Fruit fly (Drosophila melanogaster): ENCODE results near the gene ArgRS.
A peak's percentile ranks its signal among the peaks of the same experiment; 100 is the strongest.

Gene ArgRS

dm6 chrX:15867863-15868262 is 23.9 kb upstream of the ArgRS start, which contains the start of gene Gapdh2 (continued):
- peak; percentile 98; the same call in 2 of the 3 replicates for TF ChIP-seq ken (GFP tag; IDR thresholded peaks at IDR 0.05)
- peak; percentile 98; the same call in 1 of the 2 replicates for TF ChIP-seq danr (GFP tag; IDR thresholded peaks at IDR 0.05)
- TF ChIP-seq CG1233 (GFP tag; optimal IDR thresholded peaks at IDR 0.05), result peak; percentile 99
- TF ChIP-seq Side (GFP tag; optimal IDR thresholded peaks at IDR 0.05), result peak; percentile 96
- peak; percentile 96 for TF ChIP-seq Hr3 (GFP tag; optimal IDR thresholded peaks at IDR 0.05)
- TF ChIP-seq CG31388 (GFP tag; optimal IDR thresholded peaks at IDR 0.05), result peak; percentile 96
- no peak for TF ChIP-seq CG7963 (GFP tag; IDR thresholded peaks at IDR 0.05; ENCODE audit: partially characterized antibody)
- peak; percentile 98 for TF ChIP-seq Dip3 (GFP tag; optimal IDR thresholded peaks at IDR 0.05)
- peak; percentile 100 for TF ChIP-seq CG17912 (GFP tag; optimal IDR thresholded peaks at IDR 0.05)
- peak; percentile 98; the same call in 2 of the 3 replicates for TF ChIP-seq CG11456 (GFP tag; IDR thresholded peaks at IDR 0.05)
- TF ChIP-seq Hr51 (GFP tag; optimal IDR thresholded peaks at IDR 0.05), result peak; percentile 95 to 100
- TF ChIP-seq pros (GFP tag; optimal IDR thresholded peaks at IDR 0.05), result peak; percentile 96
- peak; percentile 99 for TF ChIP-seq fd3F (GFP tag; optimal IDR thresholded peaks at IDR 0.05)
- TF ChIP-seq HLHmδ (GFP tag; optimal IDR thresholded peaks at IDR 0.05), result no peak
- TF ChIP-seq CG8290 (GFP tag; optimal IDR thresholded peaks at IDR 0.05), result peak; percentile 92
- TF ChIP-seq CG8290 (tag; optimal IDR thresholded peaks at IDR 0.05), result peak; percentile 81 to 98
- TF ChIP-seq al (GFP tag; IDR thresholded peaks at IDR 0.05), result peak; percentile 98
- no peak for TF ChIP-seq cad (GFP tag; optimal IDR thresholded peaks at IDR 0.05)
- TF ChIP-seq usp (GFP tag; optimal IDR thresholded peaks at IDR 0.05), result no peak
- TF ChIP-seq CG17829 (tag; optimal IDR thresholded peaks at IDR 0.05), result peak; percentile 99
- TF ChIP-seq CG15011 (GFP tag; optimal IDR thresholded peaks at IDR 0.05), result peak; percentile 99
- peak; percentile 91 for TF ChIP-seq CG10959 (GFP tag; IDR thresholded peaks at IDR 0.05)
- peak; percentile 91 for TF ChIP-seq Gug (GFP tag; IDR thresholded peaks at IDR 0.05)
- TF ChIP-seq CG8281 (tag; optimal IDR thresholded peaks at IDR 0.05), result peak; percentile 96
- TF ChIP-seq CG7271 (tag; optimal IDR thresholded peaks at IDR 0.05), result peak; percentile 94
- no peak; the same call in 1 of the 2 replicates for TF ChIP-seq dati (GFP tag; IDR thresholded peaks at IDR 0.05)
- peak; percentile 100 for TF ChIP-seq CG10147 (GFP tag; optimal IDR thresholded peaks at IDR 0.05)
- peak; percentile 97 for TF ChIP-seq Mad (GFP tag; optimal IDR thresholded peaks at IDR 0.05)
- TF ChIP-seq Six4 (GFP tag; optimal IDR thresholded peaks at IDR 0.05), result peak; percentile 98
- peak; percentile 96 for TF ChIP-seq CG31365 (tag; optimal IDR thresholded peaks at IDR 0.05)
- peak; percentile 99 for TF ChIP-seq gsb-n (tag; optimal IDR thresholded peaks at IDR 0.05)
- no peak for TF ChIP-seq Gsc (GFP tag; IDR thresholded peaks at IDR 0.05)
- TF ChIP-seq CG1529 (GFP tag; optimal IDR thresholded peaks at IDR 0.05), result peak; percentile 98
- TF ChIP-seq vnd (GFP tag; IDR thresholded peaks at IDR 0.05; ENCODE audit: partially characterized antibody), result no peak
- peak; percentile 99 for TF ChIP-seq cas (GFP tag; IDR thresholded peaks at IDR 0.05)
- no peak for TF ChIP-seq CG2129 (GFP tag; IDR thresholded peaks at IDR 0.05; ENCODE audit: partially characterized antibody)
- TF ChIP-seq CG15073 (GFP tag; optimal IDR thresholded peaks at IDR 0.05), result peak; percentile 84
- peak; percentile 99 for TF ChIP-seq CG14050 (GFP tag; IDR thresholded peaks at IDR 0.05)
- TF ChIP-seq CG16863 (GFP tag; optimal IDR thresholded peaks at IDR 0.05), result peak; percentile 95
- TF ChIP-seq chif (GFP tag; optimal IDR thresholded peaks at IDR 0.05), result peak; percentile 95 to 96
- peak; percentile 100 for TF ChIP-seq CG6765 (GFP tag; optimal IDR thresholded peaks at IDR 0.05)
- peak; percentile 96 for TF ChIP-seq CG9437 (GFP tag; optimal IDR thresholded peaks at IDR 0.05)
- TF ChIP-seq nmo (GFP tag; optimal IDR thresholded peaks at IDR 0.05), result peak; percentile 99
- TF ChIP-seq CG4730 (GFP tag; IDR thresholded peaks at IDR 0.05), result peak; percentile 98
- TF ChIP-seq BtbVII (GFP tag; optimal IDR thresholded peaks at IDR 0.05), result peak; percentile 100
- no peak for TF ChIP-seq hbn (GFP tag; IDR thresholded peaks at IDR 0.05; ENCODE audit: partially characterized antibody)
- no peak; the same call in 2 of the 3 replicates for TF ChIP-seq jigr1 (GFP tag; IDR thresholded peaks at IDR 0.05)
- TF ChIP-seq grau (tag; optimal IDR thresholded peaks at IDR 0.05), result peak; percentile 99
- peak; percentile 99 for TF ChIP-seq CG15601 (tag; optimal IDR thresholded peaks at IDR 0.05)
- TF ChIP-seq Deaf1 (tag; optimal IDR thresholded peaks at IDR 0.05), result peak; percentile 93
- TF ChIP-seq az2 (GFP tag; optimal IDR thresholded peaks at IDR 0.05), result peak; percentile 99
